Worm (Caenorhabditis elegans): ENCODE measurements around the gene flad-1.

- TF ChIP-seq him-1 (tag; optimal IDR thresholded peaks at IDR 0.05): no peak
- TF ChIP-seq W03F9.2 (tag; optimal IDR thresholded peaks at IDR 0.05): no peak
These were observed 7.9 kb downstream of the flad-1 start for ce11 chrII:9951846-9952245.
